Worm (Caenorhabditis elegans) whole organism, midembryonic: ENCODE results near the gene acaa-2.

ENCODE experiments used
- T22C8.4 ChIP-seq: fragments of 200-800 bp; sonication (Bioruptor generic); IDR thresholded peaks from 2 replicates; pipeline ENCODE4 v1.3.6; 2022; ENCODE audit warnings: missing genetic modification characterization, missing compliant biosample characterization
- cog-1 ChIP-seq: sonication (generic microtip); optimal IDR thresholded peaks from 2 replicates; lab custom pipeline; 2016; ENCODE audit warnings: missing genetic modification characterization, missing compliant biosample characterization
- flt-1 ChIP-seq: fragments of 200-800 bp; sonication (Bioruptor generic); IDR thresholded peaks from 2 replicates; pipeline ENCODE4 v1.3.6; 2022; ENCODE audit warnings: missing genetic modification characterization, missing compliant biosample characterization
- klf-2 ChIP-seq: fragments of 200-800 bp; sonication (Bioruptor generic); conservative IDR thresholded peaks from 2 replicates; pipeline ENCODE4 v1.3.6; 2022; ENCODE audit warnings: missing genetic modification reagents, missing genetic modification characterization, missing compliant biosample characterization
- med-1 ChIP-seq: sonication (generic microtip); optimal IDR thresholded peaks from 2 replicates; lab custom pipeline; 2017; ENCODE audit warnings: missing genetic modification characterization, mild to moderate bottlenecking, missing compliant biosample characterization, antibody characterized with exemption, missing genetic modification reagents; ENCODE audit not compliant: insufficient read depth
- ref-1 ChIP-seq: fragments of 200-800 bp; sonication (Bioruptor generic); conservative IDR thresholded peaks from 2 replicates; pipeline ENCODE4 v1.3.6; 2022; ENCODE audit warnings: missing genetic modification reagents, missing genetic modification characterization, missing compliant biosample characterization
- tab-1 ChIP-seq: fragments of 200-800 bp; sonication (Bioruptor generic); IDR thresholded peaks from 2 replicates; pipeline ENCODE4 v1.3.6; 2022; ENCODE audit warnings: missing genetic modification characterization, missing compliant biosample characterization
- ztf-23 ChIP-seq: fragments of 200-800 bp; sonication (Bioruptor generic); IDR thresholded peaks from 2 replicates; pipeline ENCODE4 v1.3.6; 2022; ENCODE audit warnings: missing genetic modification reagents, missing genetic modification characterization, missing compliant biosample characterization
- ztf-29 ChIP-seq: fragments of 200-800 bp; sonication (Bioruptor generic); IDR thresholded peaks from 2 replicates; pipeline ENCODE4 v1.3.6; 2022; ENCODE audit warnings: missing genetic modification reagents, missing genetic modification characterization, missing compliant biosample characterization

Gene acaa-2

ce11 chrIII:13340504-13341274, 4.0 kb upstream of the acaa-2 start:
- TF ChIP-seq flt-1 (GFP tag; lab: Robert Waterston, UW) (no peak), ztf-23 (GFP tag; lab: Robert Waterston, UW) (0 out of 2 replicates have a peak, but pooled peaks have one; percentile 33), klf-2 (GFP tag; lab: Robert Waterston, UW) (no peak), tab-1 (no peak), med-1 (no peak), T22C8.4 (GFP tag; lab: Robert Waterston, UW) (0 out of 2 replicates have a peak, but pooled peaks have one; percentile 10), ztf-29 (GFP tag; lab: Robert Waterston, UW) (no peak), cog-1 (tag; lab: Kevin White, UChicago) (no peak)

DNA sequence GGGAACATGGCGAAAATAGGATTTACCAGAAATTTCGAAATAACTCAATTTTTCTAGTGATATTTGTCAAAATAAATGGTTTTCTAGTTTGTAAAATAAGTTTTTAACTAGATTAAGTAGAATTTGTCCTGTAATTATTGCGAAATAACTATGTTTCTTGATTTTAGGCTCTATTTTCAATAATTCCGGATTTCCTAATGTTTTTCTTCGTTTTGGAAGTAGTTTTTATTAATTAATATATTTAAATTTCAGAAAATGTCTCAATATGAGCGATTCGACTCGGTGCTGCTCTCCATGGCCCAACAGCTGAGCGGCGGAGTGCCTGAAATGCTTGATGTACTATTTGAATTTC, 3.5 kb upstream of the acaa-2 start, which contains the start of gene nud-1:
Gene nud-1 (plus strand): TSS at position 253 of the 352 bp plus-strand sequence.
- TF ChIP-seq cog-1 (tag; lab: Kevin White, UChicago): no peak
- no peak for TF ChIP-seq klf-2 (GFP tag; lab: Robert Waterston, UW)
- TF ChIP-seq ztf-29 (GFP tag; lab: Robert Waterston, UW): no peak
- no peak for TF ChIP-seq ref-1
- TF ChIP-seq flt-1 (GFP tag; lab: Robert Waterston, UW): no peak
- no peak for TF ChIP-seq ztf-23 (GFP tag; lab: Robert Waterston, UW)
- no peak for TF ChIP-seq med-1
- TF ChIP-seq tab-1: no peak
- TF ChIP-seq T22C8.4 (GFP tag; lab: Robert Waterston, UW): no peak

DNA sequence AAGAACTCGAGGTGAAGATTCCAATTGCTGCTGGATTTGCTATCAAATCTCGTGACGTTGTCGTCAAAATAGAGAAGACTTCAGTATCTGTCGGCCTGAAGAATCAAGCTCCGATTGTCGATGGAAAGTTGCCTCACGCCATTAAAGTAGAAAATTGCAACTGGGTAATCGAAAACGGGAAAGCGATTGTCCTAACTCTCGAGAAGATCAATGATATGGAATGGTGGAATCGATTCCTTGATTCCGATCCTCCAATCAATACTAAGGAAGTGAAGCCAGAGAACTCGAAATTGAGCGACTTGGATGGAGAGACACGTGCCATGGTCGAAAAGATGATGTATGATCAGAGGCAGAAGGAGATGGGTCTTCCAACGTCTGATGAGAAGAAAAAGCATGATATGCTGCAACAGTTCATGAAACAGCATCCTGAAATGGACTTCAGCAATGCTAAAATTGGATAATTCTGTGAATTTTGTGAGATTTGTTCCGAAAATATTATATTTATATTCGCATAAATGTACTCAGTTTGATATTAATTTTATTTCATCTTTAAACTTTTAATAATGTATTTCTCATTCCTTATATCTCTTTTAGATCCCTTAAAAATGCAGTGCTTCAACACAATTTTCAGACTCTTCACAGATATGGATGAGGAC, 2.5 kb upstream of the acaa-2 start, which contains the start of gene dro-1:
Gene dro-1 (plus strand): TSS at position 606 of the 656 bp plus-strand sequence.
- TF ChIP-seq T22C8.4 (GFP tag; lab: Robert Waterston, UW): no peak
- TF ChIP-seq klf-2 (GFP tag; lab: Robert Waterston, UW): no peak
- no peak for TF ChIP-seq cog-1 (tag; lab: Kevin White, UChicago)
- TF ChIP-seq ztf-23 (GFP tag; lab: Robert Waterston, UW): no peak
- no peak for TF ChIP-seq ztf-29 (GFP tag; lab: Robert Waterston, UW)
- TF ChIP-seq flt-1 (GFP tag; lab: Robert Waterston, UW): no peak
- TF ChIP-seq ref-1: no peak

- TF ChIP-seq klf-2 (GFP tag; lab: Robert Waterston, UW) (no peak), flt-1 (GFP tag; lab: Robert Waterston, UW) (no peak), ref-1 (no peak), ztf-23 (GFP tag; lab: Robert Waterston, UW) (no peak), T22C8.4 (GFP tag; lab: Robert Waterston, UW) (no peak), cog-1 (tag; lab: Kevin White, UChicago) (no peak), med-1 (no peak), ztf-29 (GFP tag; lab: Robert Waterston, UW) (no peak), tab-1 (no peak)
These were observed 1.6 kb upstream of the acaa-2 start, which contains the start of gene ife-1 for ce11 chrIII:13343117-13343516. ife-1 (plus strand) TSS chrIII:13343417.

ce11 chrIII:13343562-13344139, 1.1 kb upstream of the acaa-2 start:
- TF ChIP-seq klf-2 (GFP tag; lab: Robert Waterston, UW) (no peak), ref-1 (no peak), med-1 (no peak), ztf-29 (GFP tag; lab: Robert Waterston, UW) (no peak), ztf-23 (GFP tag; lab: Robert Waterston, UW) (no peak), cog-1 (tag; lab: Kevin White, UChicago) (no peak), T22C8.4 (GFP tag; lab: Robert Waterston, UW) (no peak)

DNA sequence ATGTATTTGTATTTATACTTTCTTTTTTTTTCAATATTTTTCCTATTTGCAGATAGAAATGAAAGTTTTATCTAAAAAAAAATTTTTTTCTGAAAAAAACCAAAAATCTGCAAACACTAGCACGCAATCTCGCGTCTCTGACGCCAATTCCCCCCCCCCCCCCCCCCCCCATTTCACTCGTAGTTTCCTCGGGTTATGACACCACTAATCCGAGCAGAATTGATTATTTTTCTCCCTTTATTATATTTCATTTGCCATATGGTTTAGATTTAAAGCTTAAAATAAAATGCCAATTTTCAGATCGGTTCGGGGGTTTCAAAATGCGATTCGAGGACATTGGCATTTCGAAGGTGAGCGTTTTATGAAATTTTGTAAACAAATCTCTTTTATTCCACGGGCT, 2.0 kb downstream of the acaa-2 start, which contains the start of gene mtm-6:
Gene mtm-6 (plus strand): TSS at position 301 of the 400 bp plus-strand sequence.
- TF ChIP-seq cog-1 (tag; lab: Kevin White, UChicago): no peak
- no peak for TF ChIP-seq klf-2 (GFP tag; lab: Robert Waterston, UW)
- no peak for TF ChIP-seq T22C8.4 (GFP tag; lab: Robert Waterston, UW)
- no peak for TF ChIP-seq flt-1 (GFP tag; lab: Robert Waterston, UW)
- no peak for TF ChIP-seq tab-1
- no peak for TF ChIP-seq ztf-23 (GFP tag; lab: Robert Waterston, UW)
- no peak for TF ChIP-seq ztf-29 (GFP tag; lab: Robert Waterston, UW)
- TF ChIP-seq ref-1: no peak
- TF ChIP-seq med-1: no peak

DNA sequence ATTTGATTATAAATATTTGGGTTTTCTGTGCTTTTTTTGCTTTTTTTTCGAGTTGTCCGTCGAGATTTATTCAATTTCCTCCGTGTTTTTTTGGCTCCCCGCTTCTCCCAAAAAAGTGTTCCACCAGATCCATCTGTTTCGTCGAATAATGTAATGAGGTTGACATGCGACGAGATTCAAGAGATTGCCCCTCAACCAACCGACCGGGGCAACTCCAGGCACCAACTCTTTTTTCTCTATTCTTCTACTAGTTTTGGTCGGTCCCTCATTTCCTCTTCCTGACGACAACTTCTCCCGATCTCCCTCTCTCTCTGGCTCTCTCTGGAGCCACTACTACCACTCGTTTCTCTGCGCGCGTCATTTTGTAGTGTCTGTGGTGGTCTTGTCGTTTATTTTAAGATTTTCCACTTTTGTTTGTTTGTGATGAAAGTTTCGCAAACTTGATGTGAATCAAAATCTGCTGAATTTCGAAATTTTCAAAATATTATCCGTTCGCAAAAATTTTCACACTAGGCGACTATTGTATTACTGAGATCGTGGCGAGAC, 3.1 kb downstream of the acaa-2 start:
- TF ChIP-seq T22C8.4 (GFP tag; lab: Robert Waterston, UW): no peak
- TF ChIP-seq med-1: no peak
- no peak for TF ChIP-seq ztf-23 (GFP tag; lab: Robert Waterston, UW)
- TF ChIP-seq tab-1: no peak
- TF ChIP-seq ztf-29 (GFP tag; lab: Robert Waterston, UW): no peak
- TF ChIP-seq klf-2 (GFP tag; lab: Robert Waterston, UW): no peak

DNA sequence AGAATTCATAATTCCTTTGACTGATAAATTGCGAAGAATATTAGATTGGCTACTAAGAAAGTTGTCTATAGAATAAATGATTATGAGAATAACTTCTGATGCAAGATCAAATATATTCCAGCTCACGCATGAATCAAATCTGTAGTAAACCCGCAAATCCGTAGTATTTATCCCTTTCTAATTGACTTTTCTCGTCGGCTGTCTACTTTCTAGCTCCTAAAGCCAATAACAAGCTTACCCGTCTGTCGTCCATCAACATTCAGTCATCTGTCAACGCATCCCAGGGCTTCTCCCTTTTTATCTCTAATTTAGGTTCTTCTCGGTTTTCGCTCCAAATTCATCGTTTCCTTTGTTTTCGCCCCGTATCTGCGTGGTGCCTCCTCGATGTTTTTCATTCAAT, 4.2 kb downstream of the acaa-2 start:
- TF ChIP-seq med-1 (no peak), flt-1 (GFP tag; lab: Robert Waterston, UW) (no peak), tab-1 (no peak), cog-1 (tag; lab: Kevin White, UChicago) (no peak), klf-2 (GFP tag; lab: Robert Waterston, UW) (no peak), ztf-23 (GFP tag; lab: Robert Waterston, UW) (no peak), T22C8.4 (GFP tag; lab: Robert Waterston, UW) (no peak), ref-1 (no peak), ztf-29 (GFP tag; lab: Robert Waterston, UW) (no peak)

ce11 chrIII:13350964-13351363, 6.2 kb downstream of the acaa-2 start:
- TF ChIP-seq ref-1 (no peak), ztf-29 (GFP tag; lab: Robert Waterston, UW) (no peak), cog-1 (tag; lab: Kevin White, UChicago) (no peak), ztf-23 (GFP tag; lab: Robert Waterston, UW) (no peak), tab-1 (no peak), klf-2 (GFP tag; lab: Robert Waterston, UW) (no peak), flt-1 (GFP tag; lab: Robert Waterston, UW) (no peak), med-1 (no peak), T22C8.4 (GFP tag; lab: Robert Waterston, UW) (no peak)
